Fruit fly (Drosophila melanogaster): Measurements from ENCODE around the gene CG14402.

The CG14402 gene

dm6 chr2L:20828701-20829100, 20.4 kb upstream of the CG14402 start:
- TF ChIP-seq CG13204 (GFP tag; optimal IDR thresholded peaks at IDR 0.05) = no peak

dm6 chr2L:20829309-20829708, 19.8 kb upstream of the CG14402 start, which contains the start of gene CG31673:
Gene CG31673, plus strand, starts transcription at chr2L:20829609.
- TF ChIP-seq CG8301 (tag; optimal IDR thresholded peaks at IDR 0.05) (no peak), CG34367 (tag; optimal IDR thresholded peaks at IDR 0.05) (no peak), Pif1A (GFP tag; optimal IDR thresholded peaks at IDR 0.05) (no peak), CG15710 (tag; optimal IDR thresholded peaks at IDR 0.05) (no peak), CG13204 (GFP tag; optimal IDR thresholded peaks at IDR 0.05) (no peak), CG10348 (GFP tag; IDR thresholded peaks at IDR 0.05) (no peak), CG12605 (GFP tag; IDR thresholded peaks at IDR 0.05) (no peak), D1 (tag; optimal IDR thresholded peaks at IDR 0.05) (no peak), Snoo (tag; optimal IDR thresholded peaks at IDR 0.05) (no peak), CG9948 (tag; optimal IDR thresholded peaks at IDR 0.05) (no peak), CG17806 (tag; optimal IDR thresholded peaks at IDR 0.05) (no peak), CG14655 (GFP tag; optimal IDR thresholded peaks at IDR 0.05) (no peak), CG32121 (GFP tag; IDR thresholded peaks at IDR 0.05) (no peak), EcR (GFP tag; optimal IDR thresholded peaks at IDR 0.05) (no peak), CG8159 (tag; optimal IDR thresholded peaks at IDR 0.05) (no peak), rn (GFP tag; IDR thresholded peaks at IDR 0.05) (no peak), CG4496 (GFP tag; IDR thresholded peaks at IDR 0.05) (no peak)

- no peak for TF ChIP-seq CG15710 (tag; optimal IDR thresholded peaks at IDR 0.05)
- TF ChIP-seq CG4496 (GFP tag; IDR thresholded peaks at IDR 0.05) = peak; percentile 6; the same call in 1 of the 3 replicates
- TF ChIP-seq CG32121 (GFP tag; IDR thresholded peaks at IDR 0.05) = no peak
Measured at dm6 chr2L:20829755-20830396, 19.2 kb upstream of the CG14402 start.

dm6 chr2L:20831060-20831459, 18.0 kb upstream of the CG14402 start, which contains the start of gene CG31674:
Gene CG31674, plus strand, starts transcription at chr2L:20831262.
- TF ChIP-seq D1 (tag; optimal IDR thresholded peaks at IDR 0.05) (no peak), CG10348 (GFP tag; IDR thresholded peaks at IDR 0.05) (no peak), CG15710 (tag; optimal IDR thresholded peaks at IDR 0.05) (no peak), Pif1A (GFP tag; optimal IDR thresholded peaks at IDR 0.05) (no peak), fd96Ca (GFP tag; IDR thresholded peaks at IDR 0.05) (no peak), gl (tag; optimal IDR thresholded peaks at IDR 0.05) (no peak), CG17806 (tag; optimal IDR thresholded peaks at IDR 0.05) (no peak), CG34367 (tag; optimal IDR thresholded peaks at IDR 0.05) (no peak), Snoo (tag; optimal IDR thresholded peaks at IDR 0.05) (no peak), CG9948 (tag; optimal IDR thresholded peaks at IDR 0.05) (no peak), CG32121 (GFP tag; IDR thresholded peaks at IDR 0.05) (no peak), CG14655 (GFP tag; optimal IDR thresholded peaks at IDR 0.05) (no peak)

- TF ChIP-seq CG8159 (tag; optimal IDR thresholded peaks at IDR 0.05) = no peak
Measured at dm6 chr2L:20835501-20835900, 13.6 kb upstream of the CG14402 start, which contains the start of gene Oseg5. Gene Oseg5, minus strand, starts transcription at chr2L:20835840.

dm6 chr2L:20837885-20838284, 11.2 kb upstream of the CG14402 start, which contains the start of gene Spn38F:
Gene Spn38F, minus strand, starts transcription at chr2L:20837985.
- no peak for TF ChIP-seq CG15710 (tag; optimal IDR thresholded peaks at IDR 0.05)
- TF ChIP-seq CG4496 (GFP tag; IDR thresholded peaks at IDR 0.05) = no peak
- no peak for TF ChIP-seq CG14655 (GFP tag; optimal IDR thresholded peaks at IDR 0.05)
- no peak for TF ChIP-seq CG17806 (tag; optimal IDR thresholded peaks at IDR 0.05)
- no peak for TF ChIP-seq CG10348 (GFP tag; IDR thresholded peaks at IDR 0.05)
- no peak for TF ChIP-seq fd96Ca (GFP tag; IDR thresholded peaks at IDR 0.05)
- TF ChIP-seq CG9948 (tag; optimal IDR thresholded peaks at IDR 0.05) = no peak
- no peak for TF ChIP-seq EcR (GFP tag; optimal IDR thresholded peaks at IDR 0.05)
- TF ChIP-seq CG8301 (tag; optimal IDR thresholded peaks at IDR 0.05) = no peak
- TF ChIP-seq CG34367 (tag; optimal IDR thresholded peaks at IDR 0.05) = no peak
- no peak for TF ChIP-seq Snoo (tag; optimal IDR thresholded peaks at IDR 0.05)

- TF ChIP-seq CG17806 (tag; optimal IDR thresholded peaks at IDR 0.05) (no peak), CG13204 (GFP tag; optimal IDR thresholded peaks at IDR 0.05) (no peak), Pif1A (GFP tag; optimal IDR thresholded peaks at IDR 0.05) (peak; percentile 42), CG14655 (GFP tag; optimal IDR thresholded peaks at IDR 0.05) (peak; percentile 72), CG4496 (GFP tag; IDR thresholded peaks at IDR 0.05) (peak; percentile 56; the same call in 2 of the 3 replicates), CG8301 (tag; optimal IDR thresholded peaks at IDR 0.05) (no peak), fd96Ca (GFP tag; IDR thresholded peaks at IDR 0.05) (peak; percentile 53; the same call in 2 of the 3 replicates), CG10348 (GFP tag; IDR thresholded peaks at IDR 0.05) (no peak), CG32121 (GFP tag; IDR thresholded peaks at IDR 0.05) (no peak)
Measured at dm6 chr2L:20840006-20840405, 9.1 kb upstream of the CG14402 start.

Measured in whole organism, pupa.